Worm (Caenorhabditis elegans) whole organism, late embryonic: ENCODE measurements around the gene dyf-6.

Experiments used
- C38D4.7 ChIP-seq: fragments of 200-800 bp; sonication (Bioruptor generic); optimal IDR thresholded peaks from 2 replicates; lab custom pipeline; 2018; ENCODE audit warnings: mild to moderate bottlenecking, missing genetic modification characterization, moderate library complexity, missing compliant biosample characterization
- K02D7.2 ChIP-seq: sonication (generic microtip); optimal IDR thresholded peaks from 2 replicates; lab custom pipeline; 2017; ENCODE audit warnings: mild to moderate bottlenecking, missing genetic modification characterization, missing compliant biosample characterization
- T23F11.4 ChIP-seq: fragments of 200-800 bp; sonication (Bioruptor generic); optimal IDR thresholded peaks from 2 replicates; lab custom pipeline; 2018; ENCODE audit warnings: mild to moderate bottlenecking, missing genetic modification characterization, missing compliant biosample characterization
- Y22D7AL.16 ChIP-seq: sonication (generic microtip); optimal IDR thresholded peaks from 2 replicates; lab custom pipeline; 2016; ENCODE audit warnings: missing genetic modification characterization, missing compliant biosample characterization
- ama-1 ChIP-seq: fragments of 150-350 bp; optimal IDR thresholded peaks from 2 replicates; lab custom pipeline; 2014
- ceh-14 ChIP-seq: sonication (generic microtip); optimal IDR thresholded peaks from 2 replicates; lab custom pipeline; 2016; ENCODE audit warnings: missing genotype, missing genetic modification characterization, missing compliant biosample characterization
- ceh-18 ChIP-seq: sonication (generic microtip); optimal IDR thresholded peaks from 2 replicates; lab custom pipeline; 2016; ENCODE audit warnings: missing genetic modification characterization, missing compliant biosample characterization
- ceh-24 ChIP-seq: sonication (generic microtip); optimal IDR thresholded peaks from 2 replicates; lab custom pipeline; 2016; ENCODE audit warnings: mild to moderate bottlenecking, missing genetic modification characterization, missing compliant biosample characterization
- ceh-30 ChIP-seq: fragments of 150-350 bp; optimal IDR thresholded peaks from 2 replicates; lab custom pipeline; 2014; ENCODE audit warnings: missing biosample characterization, missing genetic modification characterization
- ceh-34 ChIP-seq: sonication (generic microtip); optimal IDR thresholded peaks from 2 replicates; lab custom pipeline; 2016; ENCODE audit warnings: mild to moderate bottlenecking, missing genetic modification characterization, missing compliant biosample characterization
- ceh-45 ChIP-seq: fragments of 200-800 bp; sonication (Bioruptor generic); IDR thresholded peaks from 2 replicates; pipeline ENCODE4 v1.3.6; 2022; ENCODE audit warnings: missing genetic modification reagents, missing genetic modification characterization, missing compliant biosample characterization
- ceh-9 ChIP-seq: sonication (generic microtip); optimal IDR thresholded peaks from 2 replicates; lab custom pipeline; 2016; ENCODE audit warnings: mild to moderate bottlenecking, missing genetic modification characterization, inconsistent platforms, missing compliant biosample characterization
- dmd-4 ChIP-seq: sonication (generic microtip); optimal IDR thresholded peaks from 2 replicates; lab custom pipeline; 2016; ENCODE audit warnings: borderline replicate concordance, missing genetic modification characterization, missing compliant biosample characterization
- elt-2 ChIP-seq: sonication (generic microtip); optimal IDR thresholded peaks from 2 replicates; lab custom pipeline; 2016; ENCODE audit warnings: missing genetic modification reagents, missing genetic modification characterization, missing compliant biosample characterization
- elt-4 ChIP-seq: sonication (generic microtip); optimal IDR thresholded peaks from 2 replicates; lab custom pipeline; 2016; ENCODE audit warnings: missing genetic modification characterization, missing compliant biosample characterization
- ets-4 ChIP-seq: sonication (generic microtip); optimal IDR thresholded peaks from 2 replicates; lab custom pipeline; 2016; ENCODE audit warnings: missing genetic modification characterization, missing compliant biosample characterization
- fkh-6 ChIP-seq: sonication (generic microtip); optimal IDR thresholded peaks from 2 replicates; lab custom pipeline; 2016; ENCODE audit warnings: missing genetic modification characterization, missing compliant biosample characterization
- hlh-13 ChIP-seq: fragments of 200-800 bp; sonication (Bioruptor generic); optimal IDR thresholded peaks from 2 replicates; lab custom pipeline; 2018; ENCODE audit warnings: mild to moderate bottlenecking, missing genetic modification characterization, missing compliant biosample characterization
- hlh-30 ChIP-seq: sonication (generic microtip); optimal IDR thresholded peaks from 2 replicates; lab custom pipeline; 2017; ENCODE audit warnings: antibody characterized with exemption, missing genetic modification characterization, missing compliant biosample characterization; ENCODE audit not compliant: insufficient read depth
- hlh-6 ChIP-seq: sonication (generic microtip); optimal IDR thresholded peaks from 2 replicates; lab custom pipeline; 2016; ENCODE audit warnings: missing genotype, missing genetic modification characterization, missing compliant biosample characterization
- lim-6 ChIP-seq: sonication (generic microtip); optimal IDR thresholded peaks from 2 replicates; lab custom pipeline; 2016; ENCODE audit warnings: missing genetic modification characterization, missing compliant biosample characterization
- lin-11 ChIP-seq: fragments of 200-800 bp; sonication (Bioruptor generic); optimal IDR thresholded peaks from 2 replicates; lab custom pipeline; 2018; ENCODE audit warnings: mild to moderate bottlenecking, missing genetic modification characterization, missing compliant biosample characterization
- madf-2 ChIP-seq: sonication (generic microtip); optimal IDR thresholded peaks from 2 replicates; lab custom pipeline; 2017; ENCODE audit warnings: missing genetic modification characterization, missing compliant biosample characterization
- mec-3 ChIP-seq: sonication (generic microtip); optimal IDR thresholded peaks from 2 replicates; lab custom pipeline; 2016; ENCODE audit warnings: borderline replicate concordance, missing genetic modification characterization, missing compliant biosample characterization
- nfya-1 ChIP-seq: sonication (generic microtip); optimal IDR thresholded peaks from 2 replicates; lab custom pipeline; 2017; ENCODE audit warnings: missing genetic modification characterization, mild to moderate bottlenecking, missing compliant biosample characterization, antibody characterized with exemption, moderate library complexity
- npax-4 ChIP-seq: sonication (generic microtip); optimal IDR thresholded peaks from 2 replicates; lab custom pipeline; 2016; ENCODE audit warnings: missing genetic modification characterization, missing compliant biosample characterization
- odd-2 ChIP-seq: sonication (generic microtip); optimal IDR thresholded peaks from 2 replicates; lab custom pipeline; 2017; ENCODE audit warnings: antibody characterized with exemption, mild to moderate bottlenecking, missing genetic modification characterization, missing compliant biosample characterization
- pag-3 ChIP-seq: sonication (generic microtip); optimal IDR thresholded peaks from 2 replicates; lab custom pipeline; 2016; ENCODE audit warnings: missing compliant biosample characterization, missing genetic modification characterization, borderline replicate concordance
- pat-9 ChIP-seq: fragments of 200-800 bp; sonication (Bioruptor generic); optimal IDR thresholded peaks from 2 replicates; lab custom pipeline; 2018; ENCODE audit warnings: mild to moderate bottlenecking, missing genetic modification characterization, moderate library complexity, missing compliant biosample characterization
- pqm-1 ChIP-seq: sonication (generic microtip); optimal IDR thresholded peaks from 2 replicates; lab custom pipeline; 2016; ENCODE audit warnings: missing genetic modification characterization, missing compliant biosample characterization
- pros-1 ChIP-seq: fragments of 150-350 bp; optimal IDR thresholded peaks from 2 replicates; lab custom pipeline; 2014; ENCODE audit warnings: missing biosample characterization, missing genetic modification reagents, missing genetic modification characterization
- ref-2 ChIP-seq: sonication (generic microtip); optimal IDR thresholded peaks from 2 replicates; lab custom pipeline; 2016; ENCODE audit warnings: missing genetic modification characterization, missing compliant biosample characterization
- rnt-1 ChIP-seq: sonication (generic microtip); optimal IDR thresholded peaks from 2 replicates; lab custom pipeline; 2016; ENCODE audit warnings: missing genetic modification characterization, missing compliant biosample characterization
- sox-2 ChIP-seq: fragments of 200-800 bp; sonication (Bioruptor generic); IDR thresholded peaks from 2 replicates; pipeline ENCODE4 v1.3.6; 2022; ENCODE audit warnings: missing genetic modification reagents, missing genetic modification characterization, missing compliant biosample characterization
- syd-9 ChIP-seq: sonication (generic microtip); optimal IDR thresholded peaks from 2 replicates; lab custom pipeline; 2016; ENCODE audit warnings: mild to moderate bottlenecking, missing genetic modification characterization, moderate library complexity, missing compliant biosample characterization
- tbx-2 ChIP-seq: sonication (generic microtip); optimal IDR thresholded peaks from 2 replicates; lab custom pipeline; 2016; ENCODE audit warnings: missing genetic modification characterization, missing compliant biosample characterization
- tbx-7 ChIP-seq: sonication (generic microtip); optimal IDR thresholded peaks from 2 replicates; lab custom pipeline; 2016; ENCODE audit warnings: missing genotype, missing genetic modification characterization, missing compliant biosample characterization
- unc-42 ChIP-seq: sonication (generic microtip); optimal IDR thresholded peaks from 2 replicates; lab custom pipeline; 2016; ENCODE audit warnings: missing genotype, missing genetic modification characterization, missing compliant biosample characterization
- unc-55 ChIP-seq: sonication (generic microtip); optimal IDR thresholded peaks from 2 replicates; lab custom pipeline; 2017; ENCODE audit warnings: missing biosample characterization, missing genetic modification reagents, missing genetic modification characterization
- unc-86 ChIP-seq: sonication (generic microtip); optimal IDR thresholded peaks from 2 replicates; lab custom pipeline; 2016; ENCODE audit warnings: missing genetic modification characterization, missing compliant biosample characterization

The dyf-6 gene

ce11 chrX:10395177-10395576 is 8.9 kb upstream of the dyf-6 start:
- TF ChIP-seq ama-1 (lab: Kevin White, UChicago) (no peak), elt-2 (tag; lab: Kevin White, UChicago) (peak; percentile 61)

ce11 chrX:10394238-10394637 is 7.9 kb upstream of the dyf-6 start:
- no peak for TF ChIP-seq madf-2
- TF ChIP-seq npax-4: no peak
- no peak for TF ChIP-seq ceh-30
- TF ChIP-seq ceh-18: peak; percentile 25
- TF ChIP-seq dmd-4 (tag; lab: Kevin White, UChicago): no peak
- peak; percentile 47 for TF ChIP-seq pat-9
- no peak for TF ChIP-seq mec-3
- TF ChIP-seq lim-6: no peak
- no peak for TF ChIP-seq tbx-7
- TF ChIP-seq unc-55: peak; percentile 60
- no peak for TF ChIP-seq ceh-14 (tag; lab: Kevin White, UChicago)
- no peak for TF ChIP-seq sox-2 (GFP tag; lab: Robert Waterston, UW)
- peak; percentile 36 for TF ChIP-seq ceh-34
- TF ChIP-seq K02D7.2 (tag; lab: Kevin White, UChicago): no peak
- peak; percentile 33 for TF ChIP-seq rnt-1 (tag; lab: Kevin White, UChicago)
- TF ChIP-seq unc-86 (tag; lab: Kevin White, UChicago): no peak
- no peak for TF ChIP-seq nfya-1
- TF ChIP-seq tbx-2 (tag; lab: Kevin White, UChicago): peak; percentile 6
- peak; percentile 51 for TF ChIP-seq fkh-6
- no peak for TF ChIP-seq ceh-24
- no peak for TF ChIP-seq syd-9 (tag; lab: Kevin White, UChicago)
- TF ChIP-seq pros-1: no peak
- no peak for TF ChIP-seq T23F11.4 (GFP tag; lab: Kevin White, UChicago)
- no peak for TF ChIP-seq ceh-45 (GFP tag; lab: Robert Waterston, UW)
- no peak for TF ChIP-seq lin-11 (tag; lab: Kevin White, UChicago)
- TF ChIP-seq pag-3 (tag; lab: Kevin White, UChicago): no peak
- TF ChIP-seq C38D4.7: peak; percentile 30
- TF ChIP-seq elt-4 (tag; lab: Kevin White, UChicago): no peak
- TF ChIP-seq pqm-1 (tag; lab: Kevin White, UChicago): no peak
- no peak for TF ChIP-seq Y22D7AL.16 (tag; lab: Kevin White, UChicago)
- TF ChIP-seq ceh-9: no peak

- TF ChIP-seq ref-2 (tag; lab: Kevin White, UChicago): no peak
- no peak for TF ChIP-seq ama-1 (lab: Kevin White, UChicago)
- no peak for TF ChIP-seq pqm-1 (tag; lab: Kevin White, UChicago)
- no peak for TF ChIP-seq unc-55
- no peak for TF ChIP-seq ceh-34
- TF ChIP-seq fkh-6: no peak
- TF ChIP-seq mec-3: no peak
- TF ChIP-seq hlh-6 (tag; lab: Kevin White, UChicago): no peak
- no peak for TF ChIP-seq elt-4 (tag; lab: Kevin White, UChicago)
- no peak for TF ChIP-seq ets-4 (tag; lab: Kevin White, UChicago)
- no peak for TF ChIP-seq hlh-30 (tag; lab: Kevin White, UChicago)
- TF ChIP-seq K02D7.2 (tag; lab: Kevin White, UChicago): no peak
- no peak for TF ChIP-seq hlh-13
- no peak for TF ChIP-seq odd-2 (tag; lab: Kevin White, UChicago)
Observed at ce11 chrX:10393362-10393761, 7.1 kb upstream of the dyf-6 start.

ce11 chrX:10392792-10393191 is 6.5 kb upstream of the dyf-6 start:
- TF ChIP-seq pag-3 (tag; lab: Kevin White, UChicago): no peak
- peak; percentile 52 for TF ChIP-seq unc-42
